Fruit fly (Drosophila melanogaster) whole organism, embryonic: ENCODE data around the gene nol.

Experiments used
- Adf1 ChIP-seq: fragments of 200-800 bp; sonication (Bioruptor generic); IDR thresholded peaks from 2 replicates; pipeline ENCODE4 v1.3.6; 2022; ENCODE audit warnings: missing biosample characterization, missing genetic modification characterization
- B-H2 ChIP-seq: fragments of 200-800 bp; sonication (Bioruptor generic); optimal IDR thresholded peaks from 2 replicates; lab custom pipeline; 2018; ENCODE audit warnings: missing biosample characterization, mild to moderate bottlenecking, missing genetic modification characterization
- CG10267 ChIP-seq: fragments of 200-800 bp; sonication (Bioruptor generic); optimal IDR thresholded peaks from 2 replicates; lab custom pipeline; 2018; ENCODE audit warnings: missing biosample characterization, mild to moderate bottlenecking, missing genetic modification characterization, moderate library complexity
- CG10959 ChIP-seq: fragments of 200-800 bp; sonication (Bioruptor generic); IDR thresholded peaks from 2 replicates; pipeline ENCODE4 v1.3.6; 2022; ENCODE audit warnings: missing biosample characterization, missing genetic modification characterization
- CG12299 ChIP-seq: fragments of 200-800 bp; sonication (Bioruptor generic); optimal IDR thresholded peaks from 2 replicates; lab custom pipeline; 2018; ENCODE audit warnings: missing biosample characterization, mild to moderate bottlenecking, missing genetic modification characterization
- CG12659 ChIP-seq: fragments of 200-800 bp; sonication (Bioruptor generic); optimal IDR thresholded peaks from 3 replicates; lab custom pipeline; 2017; ENCODE audit warnings: mild to moderate bottlenecking, missing biosample characterization, missing genetic modification reagents, missing genetic modification characterization
- CG12744 ChIP-seq: fragments of 200-800 bp; sonication (Bioruptor generic); optimal IDR thresholded peaks from 2 replicates; lab custom pipeline; 2016; ENCODE audit warnings: missing biosample characterization, missing genetic modification characterization
- CG13123 ChIP-seq: fragments of 200-800 bp; sonication (Bioruptor generic); optimal IDR thresholded peaks from 2 replicates; lab custom pipeline; 2016; ENCODE audit warnings: missing biosample characterization, missing genetic modification characterization
- CG13894 ChIP-seq: fragments of 200-800 bp; sonication (Bioruptor generic); optimal IDR thresholded peaks from 3 replicates; lab custom pipeline; 2018; ENCODE audit warnings: missing biosample characterization, mild to moderate bottlenecking, missing genetic modification characterization, moderate library complexity
- CG14014 ChIP-seq: fragments of 200-800 bp; sonication (Bioruptor generic); IDR thresholded peaks from 2 replicates; pipeline ENCODE4 v1.3.6; 2022; ENCODE audit warnings: missing biosample characterization, missing genetic modification characterization
- CG17385 ChIP-seq: fragments of 200-800 bp; sonication (Bioruptor generic); optimal IDR thresholded peaks from 3 replicates; lab custom pipeline; 2018; ENCODE audit warnings: missing biosample characterization, mild to moderate bottlenecking, missing genetic modification characterization
- CG18262 ChIP-seq: fragments of 200-800 bp; optimal IDR thresholded peaks from 3 replicates; lab custom pipeline; 2019; ENCODE audit warnings: missing biosample characterization, mild to moderate bottlenecking, missing genetic modification characterization, moderate library complexity
- CG18764 ChIP-seq: fragments of 200-800 bp; sonication (Bioruptor generic); optimal IDR thresholded peaks from 3 replicates; lab custom pipeline; 2016; ENCODE audit warnings: missing biosample characterization, missing genetic modification characterization
- CG2120 ChIP-seq: fragments of 200-800 bp; sonication (Bioruptor generic); optimal IDR thresholded peaks from 3 replicates; lab custom pipeline; 2016; ENCODE audit warnings: missing biosample characterization, missing genetic modification characterization
- CG3065 ChIP-seq: fragments of 200-800 bp; sonication (Bioruptor generic); optimal IDR thresholded peaks from 2 replicates; lab custom pipeline; 2016; ENCODE audit warnings: missing biosample characterization, missing genetic modification characterization
- CG3281 ChIP-seq: fragments of 200-800 bp; sonication (Bioruptor generic); optimal IDR thresholded peaks from 3 replicates; lab custom pipeline; 2017; ENCODE audit warnings: missing biosample characterization, mild to moderate bottlenecking, missing genetic modification characterization
- CG33213 ChIP-seq: fragments of 200-800 bp; sonication (Bioruptor generic); optimal IDR thresholded peaks from 3 replicates; lab custom pipeline; 2016; ENCODE audit warnings: missing biosample characterization, missing genetic modification characterization
- CG4360 ChIP-seq: fragments of 200-800 bp; sonication (Bioruptor generic); IDR thresholded peaks from 2 replicates; pipeline ENCODE4 v1.3.6; 2022; ENCODE audit warnings: missing biosample characterization, missing genetic modification characterization
- CG4730 ChIP-seq: fragments of 200-800 bp; sonication (Bioruptor generic); IDR thresholded peaks from 2 replicates; pipeline ENCODE4 v1.3.6; 2022; ENCODE audit warnings: missing biosample characterization, missing genetic modification characterization
- CG4854 ChIP-seq: fragments of 200-800 bp; sonication (Bioruptor generic); optimal IDR thresholded peaks from 2 replicates; lab custom pipeline; 2016; ENCODE audit warnings: missing biosample characterization, missing genetic modification characterization, inconsistent platforms
- CG6654 ChIP-seq: fragments of 200-800 bp; sonication (Bioruptor generic); optimal IDR thresholded peaks from 2 replicates; lab custom pipeline; 2017; ENCODE audit warnings: missing biosample characterization, mild to moderate bottlenecking, missing genetic modification characterization
- CG8290 ChIP-seq, 3 experiments: fragments of 200-800 bp; sonication (Bioruptor generic); optimal IDR thresholded peaks; 2 replicates each; lab custom pipeline; 2016 to 2019; ENCODE audit warnings: missing biosample characterization in 3 of 3, missing genetic modification characterization in 3 of 3, mild to moderate bottlenecking in 2 of 3, moderate library complexity in 1 of 3
- Dref ChIP-seq: fragments of 200-800 bp; sonication (Bioruptor generic); IDR thresholded peaks from 2 replicates; pipeline ENCODE4 v1.3.6; 2022; ENCODE audit warnings: missing biosample characterization, missing genetic modification characterization
- Gsc ChIP-seq: fragments of 200-800 bp; sonication (Bioruptor generic); IDR thresholded peaks from 2 replicates; pipeline ENCODE4 v1.3.6; 2022; ENCODE audit warnings: missing biosample characterization, missing genetic modification characterization
- HLH3B ChIP-seq: fragments of 200-800 bp; sonication (Bioruptor generic); IDR thresholded peaks from 2 replicates; pipeline ENCODE4 v1.3.6; 2022; ENCODE audit warnings: missing biosample characterization, missing genetic modification characterization
- Hsf ChIP-seq: fragments of 200-800 bp; sonication (Bioruptor generic); optimal IDR thresholded peaks from 3 replicates; lab custom pipeline; 2016; ENCODE audit warnings: missing biosample characterization, missing genetic modification characterization
- Lim3 ChIP-seq: fragments of 200-800 bp; sonication (Bioruptor generic); IDR thresholded peaks from 2 replicates; pipeline ENCODE4 v1.3.6; 2022; ENCODE audit warnings: missing biosample characterization, missing genetic modification characterization
- Mrtf ChIP-seq: fragments of 200-800 bp; sonication (Bioruptor generic); IDR thresholded peaks from 3 replicates; pipeline ENCODE4 v1.3.6; 2022; ENCODE audit warnings: missing biosample characterization, missing genetic modification characterization
- Nf-YB ChIP-seq: fragments of 200-800 bp; sonication (Bioruptor generic); optimal IDR thresholded peaks from 3 replicates; lab custom pipeline; 2019; ENCODE audit warnings: missing biosample characterization, mild to moderate bottlenecking, missing genetic modification characterization, moderate library complexity
- Nf-YC ChIP-seq: fragments of 200-800 bp; optimal IDR thresholded peaks from 3 replicates; lab custom pipeline; 2019; ENCODE audit warnings: missing biosample characterization, mild to moderate bottlenecking, missing genetic modification characterization, moderate library complexity
- NfI ChIP-seq: fragments of 200-800 bp; sonication (Bioruptor generic); optimal IDR thresholded peaks from 3 replicates; lab custom pipeline; 2018; ENCODE audit warnings: missing biosample characterization, mild to moderate bottlenecking, missing genetic modification characterization, moderate library complexity
- Ravus ChIP-seq: fragments of 200-800 bp; sonication (Bioruptor generic); IDR thresholded peaks from 2 replicates; pipeline ENCODE4 v1.3.6; 2022; ENCODE audit warnings: missing biosample characterization, missing genetic modification characterization
- Usf ChIP-seq: fragments of 200-800 bp; sonication (Bioruptor generic); optimal IDR thresholded peaks from 2 replicates; lab custom pipeline; 2017; ENCODE audit warnings: missing genotype, missing biosample characterization, missing genetic modification characterization
- ab ChIP-seq: fragments of 200-800 bp; sonication (Bioruptor generic); optimal IDR thresholded peaks from 2 replicates; lab custom pipeline; 2016; ENCODE audit warnings: missing biosample characterization, missing genetic modification characterization
- aop ChIP-seq: fragments of 200-800 bp; sonication (Bioruptor generic); IDR thresholded peaks from 2 replicates; pipeline ENCODE4 v1.3.6; 2022; ENCODE audit warnings: missing biosample characterization, missing genetic modification characterization
- ara ChIP-seq: fragments of 200-800 bp; sonication (Bioruptor generic); IDR thresholded peaks from 2 replicates; pipeline ENCODE4 v1.3.6; 2022; ENCODE audit warnings: missing biosample characterization, missing genetic modification characterization
- cad ChIP-seq: fragments of >200 bp; optimal IDR thresholded peaks from 2 replicates; lab custom pipeline; 2017; ENCODE audit warnings: missing biosample characterization, missing genetic modification characterization
- chm ChIP-seq: fragments of 200-800 bp; sonication (Bioruptor generic); IDR thresholded peaks from 2 replicates; pipeline ENCODE4 v1.3.6; 2022; ENCODE audit warnings: missing biosample characterization, missing genetic modification characterization
- chn ChIP-seq: fragments of 200-800 bp; sonication (Bioruptor generic); optimal IDR thresholded peaks from 2 replicates; lab custom pipeline; 2016; ENCODE audit warnings: missing biosample characterization, missing genetic modification characterization
- dati ChIP-seq: fragments of 200-800 bp; sonication (Bioruptor generic); IDR thresholded peaks from 2 replicates; pipeline ENCODE4 v1.3.6; 2022; ENCODE audit warnings: missing biosample characterization, missing genetic modification characterization
- fd96Cb ChIP-seq: fragments of 200-800 bp; sonication (Bioruptor generic); optimal IDR thresholded peaks from 2 replicates; lab custom pipeline; 2018; ENCODE audit warnings: missing biosample characterization, mild to moderate bottlenecking, missing genetic modification characterization, moderate library complexity
- fru ChIP-seq: fragments of >200 bp; optimal IDR thresholded peaks from 2 replicates; lab custom pipeline; 2017
- gfzf ChIP-seq: fragments of 200-800 bp; sonication (Bioruptor generic); optimal IDR thresholded peaks from 2 replicates; lab custom pipeline; 2016; ENCODE audit warnings: missing biosample characterization, mild to moderate bottlenecking, missing genetic modification characterization, moderate library complexity
- gsb ChIP-seq: fragments of 200-800 bp; sonication (Bioruptor generic); IDR thresholded peaks from 2 replicates; pipeline ENCODE4 v1.3.6; 2022; ENCODE audit warnings: missing biosample characterization, missing genetic modification characterization
- kah ChIP-seq: fragments of 200-800 bp; sonication (Bioruptor generic); optimal IDR thresholded peaks from 2 replicates; lab custom pipeline; 2018; ENCODE audit warnings: missing biosample characterization, mild to moderate bottlenecking, missing genetic modification characterization
- nerfin-1 ChIP-seq: fragments of 200-800 bp; sonication (Bioruptor generic); optimal IDR thresholded peaks from 3 replicates; lab custom pipeline; 2019; ENCODE audit warnings: missing biosample characterization, mild to moderate bottlenecking, missing genetic modification characterization, moderate library complexity
- peb ChIP-seq: fragments of 200-800 bp; sonication (Bioruptor generic); IDR thresholded peaks from 2 replicates; pipeline ENCODE4 v1.3.6; 2022; ENCODE audit warnings: missing biosample characterization, missing genetic modification characterization
- slbo ChIP-seq: fragments of 200-800 bp; sonication (Bioruptor generic); IDR thresholded peaks from 2 replicates; pipeline ENCODE4 v1.3.6; 2022; ENCODE audit warnings: missing biosample characterization, missing genetic modification characterization
- sna ChIP-seq: fragments of 200-800 bp; sonication (Bioruptor generic); IDR thresholded peaks from 2 replicates; pipeline ENCODE4 v1.3.6; 2022; ENCODE audit warnings: missing biosample characterization, missing genetic modification characterization; ENCODE audit not compliant: partially characterized antibody
- usp ChIP-seq: fragments of >200 bp; optimal IDR thresholded peaks from 2 replicates; lab custom pipeline; 2017; ENCODE audit warnings: missing biosample characterization, missing genetic modification characterization
- vvl ChIP-seq: fragments of 200-800 bp; sonication (Bioruptor generic); IDR thresholded peaks from 2 replicates; pipeline ENCODE4 v1.3.6; 2022; ENCODE audit warnings: missing biosample characterization, missing genetic modification characterization

nol gene

DNA sequence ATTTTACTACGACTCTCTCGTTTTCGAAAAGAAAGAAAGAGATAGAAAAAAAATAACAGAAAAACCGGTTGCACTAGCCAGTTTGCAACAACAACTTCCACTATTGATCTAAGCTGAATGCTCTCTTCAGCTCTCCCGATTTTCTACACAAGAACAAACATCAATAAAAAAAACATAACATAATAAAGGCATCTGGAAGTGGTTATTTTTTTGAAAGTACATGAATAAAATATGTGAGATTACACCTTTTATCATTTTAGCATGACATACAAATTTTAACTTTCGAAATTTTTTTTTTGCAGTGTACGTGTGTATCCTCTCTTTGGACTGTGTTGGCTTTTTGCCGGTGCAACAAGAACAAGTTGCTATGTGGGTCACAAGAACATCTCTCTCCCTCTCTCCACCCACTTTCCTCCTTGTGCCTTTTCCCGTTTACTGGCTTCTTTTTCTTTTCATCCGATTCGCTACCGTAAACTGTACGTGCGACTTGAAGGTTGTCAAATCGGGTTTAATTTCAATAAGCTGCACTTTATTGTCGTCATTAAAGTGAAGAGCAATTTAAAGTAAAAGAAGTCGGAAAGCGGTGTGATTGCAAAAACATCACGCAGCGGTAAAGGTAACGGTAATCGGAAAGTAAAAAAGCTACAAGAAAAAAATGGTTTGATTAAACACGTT, 45.9 kb upstream of the nol start (continued):
- TF ChIP-seq CG2120 (GFP tag; lab: Kevin White, UChicago) = peak; percentile 89
- TF ChIP-seq CG33213 = peak; percentile 96
- peak; percentile 77 for TF ChIP-seq Usf
- peak; percentile 86 for TF ChIP-seq CG4360 (GFP tag; lab: Robert Waterston, UW)
- peak; percentile 95 for TF ChIP-seq NfI
- peak; percentile 89 for TF ChIP-seq Lim3 (GFP tag; lab: Robert Waterston, UW)
- TF ChIP-seq CG12299 (tag; lab: Kevin White, UChicago) = peak; percentile 94
- peak; percentile 95 for TF ChIP-seq CG10959
- peak; percentile 81 for TF ChIP-seq CG3281 (GFP tag; lab: Kevin White, UChicago)
- TF ChIP-seq CG4730 (GFP tag; lab: Robert Waterston, UW) = peak; percentile 94
- TF ChIP-seq Dref = no peak
- peak; percentile 92 for TF ChIP-seq aop (GFP tag; lab: Robert Waterston, UW)
- TF ChIP-seq slbo (GFP tag; lab: Robert Waterston, UW) = peak; percentile 92
- TF ChIP-seq Mrtf (GFP tag; lab: Robert Waterston, UW) = peak; percentile 93
- TF ChIP-seq CG8290 (GFP tag; optimal IDR thresholded peaks at IDR 0.05; lab: Kevin White, UChicago) = peak; percentile 95
- peak in 1 of 2 experiments; percentile 77 for TF ChIP-seq CG8290 (tag; optimal IDR thresholded peaks at IDR 0.05; lab: Kevin White, UChicago)
- peak; percentile 74 for TF ChIP-seq Gsc
- peak; percentile 92 for TF ChIP-seq CG13123
- TF ChIP-seq CG12659 (GFP tag; lab: Kevin White, UChicago) = peak; percentile 96
- TF ChIP-seq cad = no peak
- TF ChIP-seq CG17385 (GFP tag; lab: Kevin White, UChicago) = peak; percentile 95
- TF ChIP-seq CG18262 (tag; lab: Kevin White, UChicago) = peak; percentile 98
- peak; percentile 98 for TF ChIP-seq HLH3B (GFP tag; lab: Robert Waterston, UW)
- peak; percentile 96 for TF ChIP-seq CG18764 (GFP tag; lab: Kevin White, UChicago)
- peak; percentile 92 for TF ChIP-seq CG4854 (GFP tag; lab: Kevin White, UChicago)
- TF ChIP-seq vvl (GFP tag; lab: Robert Waterston, UW) = peak; percentile 99
- TF ChIP-seq fd96Cb (tag; lab: Kevin White, UChicago) = peak; percentile 97
- peak; percentile 86 for TF ChIP-seq ab
- TF ChIP-seq Nf-YC (tag; lab: Kevin White, UChicago) = no peak
- TF ChIP-seq CG10267 (tag; lab: Kevin White, UChicago) = peak; percentile 94
- peak; percentile 90 for TF ChIP-seq dati
- TF ChIP-seq B-H2 (GFP tag; lab: Kevin White, UChicago) = no peak
- no peak for TF ChIP-seq usp (GFP tag; lab: Kevin White, UChicago)
- TF ChIP-seq kah (GFP tag; lab: Kevin White, UChicago) = peak; percentile 93
- TF ChIP-seq gfzf (GFP tag; lab: Kevin White, UChicago) = peak; percentile 19
- TF ChIP-seq Adf1 = peak; percentile 54
- peak; percentile 88 for TF ChIP-seq Nf-YB (GFP tag; lab: Kevin White, UChicago)
- no peak for TF ChIP-seq fru (lab: Kevin White, UChicago)
- peak; percentile 80 for TF ChIP-seq Ravus (GFP tag; lab: Robert Waterston, UW)
- peak; percentile 97 for TF ChIP-seq Hsf (GFP tag; lab: Kevin White, UChicago)
- peak; percentile 95 for TF ChIP-seq CG14014
- TF ChIP-seq CG13894 (tag; lab: Kevin White, UChicago) = no peak
- peak; percentile 97 for TF ChIP-seq ara
- peak; percentile 96 for TF ChIP-seq CG12744
- peak; percentile 97 for TF ChIP-seq chn (GFP tag; lab: Kevin White, UChicago)
- peak; percentile 99 for TF ChIP-seq chm (GFP tag; lab: Robert Waterston, UW)
- peak; percentile 93 for TF ChIP-seq nerfin-1 (tag; lab: Kevin White, UChicago)
- peak; percentile 91 for TF ChIP-seq CG3065 (GFP tag; lab: Kevin White, UChicago)
- peak; percentile 78 for TF ChIP-seq CG6654
- peak; percentile 82 for TF ChIP-seq gsb (GFP tag; lab: Robert Waterston, UW)
- TF ChIP-seq sna (GFP tag; lab: Robert Waterston, UW) = no peak
- TF ChIP-seq peb (GFP tag; lab: Robert Waterston, UW) = peak; percentile 91
